Worm (Caenorhabditis elegans) whole organism, young adult: ENCODE data around the gene flp-15.

Experiments
- B0019.2 ChIP-seq: fragments of 200-800 bp; sonication (Bioruptor generic); conservative IDR thresholded peaks from 2 replicates; pipeline ENCODE4 v1.3.6; 2022; ENCODE audit warnings: missing genetic modification reagents, missing genetic modification characterization, missing compliant biosample characterization
- D2030.7 ChIP-seq: fragments of 200-800 bp; sonication (Bioruptor generic); IDR thresholded peaks from 2 replicates; pipeline ENCODE4 v1.3.6; 2022; ENCODE audit warnings: missing genetic modification reagents, missing genetic modification characterization, missing compliant biosample characterization
- ama-1 ChIP-seq, 3 experiments: fragments of 150-350 bp in 1 of 3; sonication (generic microtip) in 2 of 3; optimal IDR thresholded peaks; 2 replicates each; lab custom pipeline; 2014 to 2018; ENCODE audit warnings: missing biosample characterization in 2 of 3, missing genetic modification characterization in 2 of 3, missing genetic modification reagents in 2 of 3
- let-607 ChIP-seq, 2 experiments: fragments of 200-800 bp in 1 of 2; sonication (Bioruptor generic) in 1 of 2; sonication (generic microtip) in 1 of 2; optimal IDR thresholded peaks; 2 replicates each; lab custom pipeline; 2016 to 2018; ENCODE audit warnings: mild to moderate bottlenecking in 2 of 2, missing compliant biosample characterization in 2 of 2, missing genetic modification characterization in 2 of 2, moderate library complexity in 2 of 2, missing genotype in 1 of 2
- sdz-38 ChIP-seq: sonication (generic microtip); optimal IDR thresholded peaks from 2 replicates; lab custom pipeline; 2016; ENCODE audit warnings: missing genotype, missing genetic modification characterization, missing compliant biosample characterization
- unc-130 ChIP-seq: sonication (generic microtip); optimal IDR thresholded peaks from 2 replicates; lab custom pipeline; 2016; ENCODE audit warnings: missing genetic modification reagents, missing genetic modification characterization, missing compliant biosample characterization

DNA sequence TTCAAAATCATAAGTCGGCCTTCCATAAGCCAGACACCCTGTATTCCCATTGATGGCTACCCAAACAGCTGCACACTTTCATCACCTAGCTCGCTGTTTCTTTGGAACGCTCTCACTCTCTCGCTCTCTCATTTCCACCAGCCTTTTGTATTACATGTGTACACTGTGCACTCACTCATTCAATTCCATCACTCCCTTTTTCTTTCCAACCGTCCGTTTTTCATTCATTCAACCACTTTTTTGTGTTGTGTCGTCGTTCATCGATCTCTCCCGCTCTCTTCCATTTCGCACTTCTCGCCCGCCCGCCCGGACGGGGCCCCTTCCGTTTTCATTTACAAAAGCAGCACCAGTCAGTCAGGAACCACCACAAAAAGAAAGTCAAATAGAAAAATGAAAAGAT, 9.7 kb downstream of the flp-15 start:
- TF ChIP-seq ama-1 (optimal IDR thresholded peaks at IDR 0.05; lab: Kevin White, UChicago) (no peak), ama-1 (GFP tag; optimal IDR thresholded peaks at IDR 0.05; lab: Kevin White, UChicago) (no peak), unc-130 (no peak), B0019.2 (GFP tag; lab: Robert Waterston, UW) (no peak), D2030.7 (GFP tag; lab: Robert Waterston, UW) (no peak), sdz-38 (no peak), let-607 (tag; optimal IDR thresholded peaks at IDR 0.05; lab: Kevin White, UChicago) (no peak)
